Worm (Caenorhabditis elegans) whole organism, young adult: ENCODE measurements around the gene set-2.

Experiments
- C17E4.6 ChIP-seq: fragments of 200-800 bp; sonication (Bioruptor generic); IDR thresholded peaks from 2 replicates; pipeline ENCODE4 v1.3.6; 2022; ENCODE audit warnings: missing genetic modification reagents, missing genetic modification characterization, missing compliant biosample characterization
- D2030.7 ChIP-seq: fragments of 200-800 bp; sonication (Bioruptor generic); IDR thresholded peaks from 2 replicates; pipeline ENCODE4 v1.3.6; 2022; ENCODE audit warnings: missing genetic modification reagents, missing genetic modification characterization, missing compliant biosample characterization
- F37B4.10 ChIP-seq: fragments of 200-800 bp; sonication (Bioruptor generic); IDR thresholded peaks from 2 replicates; pipeline ENCODE4 v1.3.6; 2022; ENCODE audit warnings: missing genetic modification characterization, missing compliant biosample characterization
- F57A8.1 ChIP-seq: fragments of 200-800 bp; sonication (Bioruptor generic); optimal IDR thresholded peaks from 2 replicates; lab custom pipeline; 2018; ENCODE audit warnings: mild to moderate bottlenecking, missing genetic modification characterization, moderate library complexity, missing compliant biosample characterization
- K12H6.12 ChIP-seq: fragments of 200-800 bp; sonication (Bioruptor generic); optimal IDR thresholded peaks from 2 replicates; lab custom pipeline; 2018; ENCODE audit warnings: mild to moderate bottlenecking, missing genetic modification characterization, missing compliant biosample characterization
- Y53G8AR.9 ChIP-seq: fragments of 200-800 bp; sonication (Bioruptor generic); conservative IDR thresholded peaks from 2 replicates; pipeline ENCODE4 v1.3.6; 2022; ENCODE audit warnings: missing genetic modification reagents, missing genetic modification characterization, missing compliant biosample characterization
- Y56A3A.18 ChIP-seq: fragments of 200-800 bp; sonication (Bioruptor generic); IDR thresholded peaks from 2 replicates; pipeline ENCODE4 v1.3.6; 2022; ENCODE audit warnings: missing genetic modification reagents, missing genetic modification characterization, missing compliant biosample characterization
- athp-1 ChIP-seq: sonication (generic microtip); optimal IDR thresholded peaks from 2 replicates; lab custom pipeline; 2017; ENCODE audit warnings: mild to moderate bottlenecking, missing genetic modification characterization, missing compliant biosample characterization
- attf-3 ChIP-seq: fragments of 200-800 bp; sonication (Bioruptor generic); conservative IDR thresholded peaks from 2 replicates; pipeline ENCODE4 v1.3.6; 2022; ENCODE audit warnings: missing genetic modification reagents, missing genetic modification characterization, missing compliant biosample characterization
- attf-6 ChIP-seq: fragments of 200-800 bp; sonication (Bioruptor generic); IDR thresholded peaks from 2 replicates; pipeline ENCODE4 v1.3.6; 2022; ENCODE audit warnings: missing genetic modification reagents, missing genetic modification characterization, missing compliant biosample characterization
- ccch-3 ChIP-seq: fragments of 200-800 bp; sonication (Bioruptor generic); optimal IDR thresholded peaks from 2 replicates; lab custom pipeline; 2018; ENCODE audit warnings: mild to moderate bottlenecking, missing genetic modification characterization, missing compliant biosample characterization
- cebp-2 ChIP-seq: fragments of 200-800 bp; sonication (Bioruptor generic); IDR thresholded peaks from 2 replicates; pipeline ENCODE4 v1.3.6; 2022; ENCODE audit warnings: missing genetic modification characterization, missing compliant biosample characterization
- chd-7 ChIP-seq: sonication (generic microtip); optimal IDR thresholded peaks from 2 replicates; lab custom pipeline; 2016; ENCODE audit warnings: mild to moderate bottlenecking, missing genetic modification characterization, moderate library complexity, missing compliant biosample characterization
- die-1 ChIP-seq: sonication (generic microtip); optimal IDR thresholded peaks from 2 replicates; lab custom pipeline; 2016; ENCODE audit warnings: missing genotype, mild to moderate bottlenecking, missing genetic modification characterization, missing compliant biosample characterization
- egl-18 ChIP-seq: fragments of 200-800 bp; sonication (Bioruptor generic); IDR thresholded peaks from 2 replicates; pipeline ENCODE4 v1.3.6; 2022; ENCODE audit warnings: missing genetic modification reagents, missing genetic modification characterization, missing compliant biosample characterization
- egrh-3 ChIP-seq: fragments of 200-800 bp; sonication (Bioruptor generic); IDR thresholded peaks from 2 replicates; pipeline ENCODE4 v1.3.6; 2022; ENCODE audit warnings: missing genetic modification reagents, missing genetic modification characterization, missing compliant biosample characterization
- ekl-4 ChIP-seq: fragments of 200-800 bp; sonication (Bioruptor generic); IDR thresholded peaks from 2 replicates; pipeline ENCODE4 v1.3.6; 2022; ENCODE audit warnings: missing genetic modification reagents, missing genetic modification characterization, missing compliant biosample characterization
- ets-4 ChIP-seq: fragments of 200-800 bp; sonication (Bioruptor generic); optimal IDR thresholded peaks from 2 replicates; lab custom pipeline; 2018; ENCODE audit warnings: mild to moderate bottlenecking, missing genetic modification characterization, missing compliant biosample characterization
- fkh-3 ChIP-seq: sonication (generic microtip); optimal IDR thresholded peaks from 2 replicates; lab custom pipeline; 2016; ENCODE audit warnings: mild to moderate bottlenecking, missing genetic modification characterization, missing compliant biosample characterization
- him-1 ChIP-seq: sonication (generic microtip); optimal IDR thresholded peaks from 2 replicates; lab custom pipeline; 2016; ENCODE audit warnings: missing genotype, missing genetic modification reagents, missing genetic modification characterization, missing compliant biosample characterization
- hlh-26 ChIP-seq: fragments of 200-800 bp; sonication (Bioruptor generic); conservative IDR thresholded peaks from 2 replicates; pipeline ENCODE4 v1.3.6; 2022; ENCODE audit warnings: missing genetic modification reagents, missing genetic modification characterization, missing compliant biosample characterization
- hmg-20 ChIP-seq: fragments of 200-800 bp; sonication (Bioruptor generic); IDR thresholded peaks from 2 replicates; pipeline ENCODE4 v1.3.6; 2022; ENCODE audit warnings: missing genetic modification reagents, missing genetic modification characterization, missing compliant biosample characterization
- lag-1 ChIP-seq: fragments of 200-800 bp; sonication (Bioruptor generic); IDR thresholded peaks from 2 replicates; pipeline ENCODE4 v1.3.6; 2022; ENCODE audit warnings: missing genetic modification reagents, missing genetic modification characterization, missing compliant biosample characterization
- lin-26 ChIP-seq: fragments of 200-800 bp; sonication (Bioruptor generic); IDR thresholded peaks from 2 replicates; pipeline ENCODE4 v1.3.6; 2022; ENCODE audit warnings: missing genetic modification reagents, missing genetic modification characterization, missing compliant biosample characterization
- lsl-1 ChIP-seq: fragments of 200-800 bp; sonication (Bioruptor generic); optimal IDR thresholded peaks from 2 replicates; lab custom pipeline; 2018; ENCODE audit warnings: mild to moderate bottlenecking, missing genetic modification characterization, moderate library complexity, missing compliant biosample characterization
- lsy-27 ChIP-seq: sonication (generic microtip); optimal IDR thresholded peaks from 2 replicates; lab custom pipeline; 2017; ENCODE audit warnings: missing genetic modification characterization, mild to moderate bottlenecking, missing compliant biosample characterization, antibody characterized with exemption, missing genotype, borderline replicate concordance; ENCODE audit not compliant: insufficient read depth
- madf-10 ChIP-seq: sonication (generic microtip); optimal IDR thresholded peaks from 2 replicates; lab custom pipeline; 2016; ENCODE audit warnings: mild to moderate bottlenecking, missing genetic modification characterization, missing compliant biosample characterization
- madf-6 ChIP-seq: fragments of 200-800 bp; sonication (Bioruptor generic); IDR thresholded peaks from 2 replicates; pipeline ENCODE4 v1.3.6; 2022; ENCODE audit warnings: missing genetic modification reagents, missing genetic modification characterization, missing compliant biosample characterization
- madf-8 ChIP-seq: fragments of 200-800 bp; sonication (Bioruptor generic); conservative IDR thresholded peaks from 2 replicates; pipeline ENCODE4 v1.3.6; 2022; ENCODE audit warnings: missing genetic modification reagents, missing genetic modification characterization, missing compliant biosample characterization
- mes-4 ChIP-seq: sonication (generic microtip); optimal IDR thresholded peaks from 2 replicates; lab custom pipeline; 2016; ENCODE audit warnings: missing genotype, missing genetic modification characterization, missing compliant biosample characterization
- mxl-1 ChIP-seq: sonication (generic microtip); optimal IDR thresholded peaks from 2 replicates; lab custom pipeline; 2016; ENCODE audit warnings: missing genetic modification characterization, missing compliant biosample characterization
- nfyb-1 ChIP-seq: fragments of 200-800 bp; sonication (Bioruptor generic); IDR thresholded peaks from 2 replicates; pipeline ENCODE4 v1.3.6; 2022; ENCODE audit warnings: missing genetic modification reagents, missing genetic modification characterization, missing compliant biosample characterization
- nhr-179 ChIP-seq: sonication (generic microtip); optimal IDR thresholded peaks from 2 replicates; lab custom pipeline; 2016; ENCODE audit warnings: mild to moderate bottlenecking, missing genetic modification characterization, missing compliant biosample characterization
- pbrm-1 ChIP-seq: fragments of 200-800 bp; sonication (Bioruptor generic); IDR thresholded peaks from 2 replicates; pipeline ENCODE4 v1.3.6; 2022; ENCODE audit warnings: missing genetic modification reagents, missing genetic modification characterization, missing compliant biosample characterization
- rcor-1 ChIP-seq: fragments of 200-800 bp; sonication (Bioruptor generic); IDR thresholded peaks from 2 replicates; pipeline ENCODE4 v1.3.6; 2022; ENCODE audit warnings: missing genetic modification reagents, missing genetic modification characterization, missing compliant biosample characterization
- unc-62 ChIP-seq: fragments of 150-350 bp; optimal IDR thresholded peaks from 2 replicates; lab custom pipeline; 2014; ENCODE audit warnings: missing biosample characterization, missing genetic modification reagents, missing genetic modification characterization
- zfh-2 ChIP-seq: fragments of 200-800 bp; sonication (Bioruptor generic); conservative IDR thresholded peaks from 2 replicates; pipeline ENCODE4 v1.3.6; 2022; ENCODE audit warnings: missing genetic modification reagents, missing genetic modification characterization, missing compliant biosample characterization
- ztf-18 ChIP-seq: sonication (generic microtip); optimal IDR thresholded peaks from 2 replicates; lab custom pipeline; 2016; ENCODE audit warnings: missing genotype, mild to moderate bottlenecking, missing genetic modification characterization, missing compliant biosample characterization
- ztf-26 ChIP-seq: sonication (generic microtip); optimal IDR thresholded peaks from 2 replicates; lab custom pipeline; 2017; ENCODE audit warnings: missing genetic modification characterization, missing compliant biosample characterization
- ztf-6 ChIP-seq: fragments of 200-800 bp; sonication (Bioruptor generic); IDR thresholded peaks from 2 replicates; pipeline ENCODE4 v1.3.6; 2022; ENCODE audit warnings: missing genetic modification reagents, missing genetic modification characterization, missing compliant biosample characterization

set-2 gene

DNA sequence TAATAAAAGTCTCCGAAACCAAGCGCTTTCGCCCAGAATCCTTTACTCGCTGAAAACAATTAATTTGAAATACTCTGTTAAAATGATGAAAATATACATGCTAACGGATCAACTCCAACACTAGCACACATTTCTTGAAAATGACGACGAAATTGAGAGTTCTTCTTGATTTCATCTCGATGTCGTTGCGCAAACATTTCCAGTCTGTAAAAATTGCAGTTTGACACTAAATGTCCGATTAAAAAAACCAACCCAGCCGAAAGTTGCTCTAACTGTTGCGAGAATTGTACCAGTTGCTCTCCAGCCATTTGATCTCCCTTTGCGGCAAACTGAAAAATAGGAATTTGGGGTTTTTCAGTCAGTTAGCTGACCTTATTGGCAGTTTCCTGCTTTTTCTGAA is 31.3 kb upstream of the set-2 start:
- TF ChIP-seq mes-4 (no peak), lin-26 (peak; percentile 38; the same call in 1 of the 2 replicates), ekl-4 (GFP tag; lab: Robert Waterston, UW) (0 out of 2 replicates have a peak, but pooled peaks have one; percentile 18), madf-6 (GFP tag; lab: Robert Waterston, UW) (peak; percentile 34; the same call in 1 of the 2 replicates), D2030.7 (GFP tag; lab: Robert Waterston, UW) (no peak), ztf-18 (tag; lab: Kevin White, UChicago) (peak; percentile 9), lag-1 (GFP tag; lab: Robert Waterston, UW) (no peak)

DNA sequence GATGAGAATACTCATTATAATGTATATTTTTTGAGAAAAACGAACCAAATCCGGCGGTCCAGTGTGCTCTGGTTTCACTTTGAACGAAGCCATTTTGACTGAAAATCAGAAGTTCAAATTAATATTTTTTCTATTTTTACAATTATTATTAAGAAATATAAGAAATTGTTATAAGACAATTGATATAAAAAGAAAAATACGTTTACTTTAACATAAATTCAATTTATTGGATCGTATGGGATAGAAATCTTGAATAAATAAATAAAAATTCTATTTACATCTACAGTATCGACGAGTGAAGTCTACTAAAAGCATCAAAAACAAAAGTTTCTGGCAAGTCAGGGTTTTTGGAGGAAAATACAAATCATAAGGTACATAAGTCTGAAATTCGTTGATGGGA is 30.2 kb upstream of the set-2 start, which contains the start of gene C27F2.4:
Gene C27F2.4, minus strand, starts transcription at position 101 of the 400 bp plus-strand sequence.
- TF ChIP-seq lsy-27 (tag; lab: Kevin White, UChicago) (no peak), D2030.7 (GFP tag; lab: Robert Waterston, UW) (no peak), fkh-3 (tag; lab: Kevin White, UChicago) (no peak), madf-8 (GFP tag; lab: Robert Waterston, UW) (no peak), mxl-1 (tag; lab: Kevin White, UChicago) (no peak), F57A8.1 (no peak), attf-3 (GFP tag; lab: Robert Waterston, UW) (no peak), egrh-3 (no peak), ccch-3 (GFP tag; lab: Kevin White, UChicago) (no peak), C17E4.6 (GFP tag; lab: Robert Waterston, UW) (no peak), pbrm-1 (GFP tag; lab: Robert Waterston, UW) (no peak)

DNA sequence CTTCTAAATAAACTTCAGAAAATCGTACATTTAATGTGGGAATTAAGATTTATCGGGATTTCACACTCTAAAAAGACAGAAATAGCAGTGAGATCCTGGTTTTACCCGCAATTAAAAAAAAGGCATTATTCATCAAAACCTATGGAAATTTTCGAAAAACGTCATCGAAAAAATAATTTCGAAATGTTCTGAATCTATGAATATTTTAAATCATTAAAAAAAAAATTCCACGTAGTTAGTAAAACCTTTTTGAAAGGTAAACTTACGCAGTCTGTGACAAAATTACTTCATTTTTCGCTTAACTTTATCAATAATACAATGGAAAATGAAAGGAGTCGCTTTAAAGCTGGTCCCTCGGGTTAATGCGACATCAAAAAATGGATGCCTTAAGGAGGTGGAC is 26.6 kb upstream of the set-2 start, which contains the start of gene C26E6.1:
Gene C26E6.1, plus strand, starts transcription at position 301 of the 400 bp plus-strand sequence.
- TF ChIP-seq cebp-2 (GFP tag; lab: Robert Waterston, UW) (no peak), mxl-1 (tag; lab: Kevin White, UChicago) (no peak), hlh-26 (GFP tag; lab: Robert Waterston, UW) (no peak), nhr-179 (tag; lab: Kevin White, UChicago) (no peak), zfh-2 (GFP tag; lab: Robert Waterston, UW) (no peak), athp-1 (tag; lab: Kevin White, UChicago) (no peak), F57A8.1 (no peak), ztf-6 (no peak), chd-7 (tag; lab: Kevin White, UChicago) (no peak), Y56A3A.18 (GFP tag; lab: Robert Waterston, UW) (no peak), Y53G8AR.9 (GFP tag; lab: Robert Waterston, UW) (no peak)

DNA sequence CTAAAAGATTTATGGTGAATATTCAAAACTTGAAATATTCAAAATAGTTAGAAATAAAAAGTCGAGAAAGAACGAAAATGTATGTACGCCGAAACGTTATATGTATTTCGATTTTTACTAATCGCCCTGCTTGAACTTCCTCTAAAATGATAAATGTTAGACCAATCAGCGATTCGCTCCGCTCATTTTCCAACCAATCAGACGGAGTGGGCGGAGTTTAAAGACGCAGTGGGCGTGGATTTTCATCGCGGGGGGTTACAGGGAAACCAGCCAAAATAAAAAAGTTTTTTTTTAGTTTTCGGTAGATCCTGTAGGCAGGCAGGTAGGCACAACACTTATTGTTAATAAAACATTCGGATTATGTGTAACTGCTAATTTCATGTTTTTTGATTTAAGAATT is 23.0 kb upstream of the set-2 start:
- TF ChIP-seq lsy-27 (tag; lab: Kevin White, UChicago) (no peak), nfyb-1 (GFP tag; lab: Robert Waterston, UW) (peak; percentile 64; the same call in 1 of the 2 replicates)

DNA sequence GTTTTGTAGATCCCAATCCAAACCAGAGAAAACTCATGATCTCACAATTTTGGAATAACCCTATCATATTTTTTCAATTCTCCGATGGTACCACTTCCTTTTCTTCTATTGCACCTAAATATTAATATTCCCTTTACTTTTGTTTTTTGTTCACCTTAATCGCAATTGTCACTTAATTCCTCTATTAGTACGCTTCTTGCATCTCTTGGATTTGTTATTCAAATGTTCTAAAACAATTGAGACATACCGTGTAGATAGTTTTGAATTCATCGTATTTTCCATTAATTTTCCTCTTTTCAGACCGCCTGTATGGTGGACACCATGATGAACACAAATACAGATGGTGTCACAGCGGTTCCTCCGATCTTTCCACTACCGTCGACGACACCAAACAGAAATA is 21.8 kb upstream of the set-2 start, which contains the start of gene flh-2:
Gene flh-2, plus strand, starts transcription at position 301 of the 400 bp plus-strand sequence.
- TF ChIP-seq him-1 (no peak), rcor-1 (GFP tag; lab: Robert Waterston, UW) (no peak), lsl-1 (GFP tag; lab: Kevin White, UChicago) (no peak), attf-6 (GFP tag; lab: Robert Waterston, UW) (no peak), nhr-179 (tag; lab: Kevin White, UChicago) (no peak), unc-62 (GFP tag; lab: Kevin White, UChicago) (no peak), lag-1 (GFP tag; lab: Robert Waterston, UW) (no peak), hmg-20 (GFP tag; lab: Robert Waterston, UW) (no peak), die-1 (tag; lab: Kevin White, UChicago) (no peak), K12H6.12 (no peak), F57A8.1 (no peak), pbrm-1 (GFP tag; lab: Robert Waterston, UW) (no peak), F37B4.10 (GFP tag; lab: Robert Waterston, UW) (no peak), egl-18 (GFP tag; lab: Robert Waterston, UW) (no peak), fkh-3 (tag; lab: Kevin White, UChicago) (no peak), ets-4 (no peak), ztf-26 (no peak), madf-10 (tag; lab: Kevin White, UChicago) (no peak), madf-6 (GFP tag; lab: Robert Waterston, UW) (no peak)
